Fruit fly (Drosophila melanogaster): ENCODE data around the gene sgl.

Gene sgl

dm6 chr3L:7013568-7014305 lies 49.2 kb upstream of the sgl start (continued):
- TF ChIP-seq Six4 (GFP tag; optimal IDR thresholded peaks at IDR 0.05) (no peak), CG30020 (tag; optimal IDR thresholded peaks at IDR 0.05) (no peak), gce (GFP tag; IDR thresholded peaks at IDR 0.05) (no peak), fd102C (GFP tag; optimal IDR thresholded peaks at IDR 0.05) (no peak), CG9437 (GFP tag; optimal IDR thresholded peaks at IDR 0.05) (no peak), Sin3A (optimal IDR thresholded peaks at IDR 0.05) (no peak), CG6683 (GFP tag; optimal IDR thresholded peaks at IDR 0.05) (no peak), chinmo (GFP tag; IDR thresholded peaks at IDR 0.05; ENCODE audit: partially characterized antibody) (0 out of 4 replicates have a peak, but pooled peaks have one; percentile 68), hb (GFP tag; IDR thresholded peaks at IDR 0.05; ENCODE audit: partially characterized antibody) (no peak), Poxn (GFP tag; IDR thresholded peaks at IDR 0.05) (no peak), CG15514 (GFP tag; optimal IDR thresholded peaks at IDR 0.05) (peak; percentile 11), CG6854 (GFP tag; optimal IDR thresholded peaks at IDR 0.05) (no peak), CG8388 (GFP tag; optimal IDR thresholded peaks at IDR 0.05) (no peak), jumu (GFP tag; optimal IDR thresholded peaks at IDR 0.05) (no peak), Nf-YB (GFP tag; optimal IDR thresholded peaks at IDR 0.05) (no peak), Hr51 (GFP tag; optimal IDR thresholded peaks at IDR 0.05) (peak in 1 of 2 experiments; percentile 60), CG8281 (tag; optimal IDR thresholded peaks at IDR 0.05) (no peak), CG18764 (GFP tag; optimal IDR thresholded peaks at IDR 0.05) (no peak), fd96Cb (tag; optimal IDR thresholded peaks at IDR 0.05) (no peak), CG17802 (tag; optimal IDR thresholded peaks at IDR 0.05) (no peak), CG9215 (GFP tag; IDR thresholded peaks at IDR 0.05) (no peak), vnd (GFP tag; IDR thresholded peaks at IDR 0.05; ENCODE audit: partially characterized antibody) (no peak), abd-A (tag; optimal IDR thresholded peaks at IDR 0.05) (peak; percentile 23), Sox102F (GFP tag; optimal IDR thresholded peaks at IDR 0.05) (peak; percentile 48), lab (GFP tag; optimal IDR thresholded peaks at IDR 0.05) (no peak), Bteb2 (GFP tag; optimal IDR thresholded peaks at IDR 0.05) (peak; percentile 20), Ets65A (GFP tag) (no peak), CG14710 (tag; optimal IDR thresholded peaks at IDR 0.05) (no peak), crp (GFP tag; optimal IDR thresholded peaks at IDR 0.05) (no peak), CG17361 (GFP tag; IDR thresholded peaks at IDR 0.05) (0 out of 3 replicates have a peak, but pooled peaks have one; percentile 32), Atf6 (GFP tag; IDR thresholded peaks at IDR 0.05) (peak; percentile 46; the same call in 1 of the 2 replicates), E2f2 (GFP tag; IDR thresholded peaks at IDR 0.05) (peak; percentile 37; the same call in 1 of the 2 replicates), CG12299 (tag; optimal IDR thresholded peaks at IDR 0.05) (no peak), cg (GFP tag; optimal IDR thresholded peaks at IDR 0.05) (no peak), CG7271 (tag; optimal IDR thresholded peaks at IDR 0.05) (no peak), sim (GFP tag; IDR thresholded peaks at IDR 0.05) (no peak), tll (GFP tag; optimal IDR thresholded peaks at IDR 0.05) (no peak), CG32772 (GFP tag; IDR thresholded peaks at IDR 0.05) (peak; percentile 38; the same call in 1 of the 2 replicates), pan (optimal IDR thresholded peaks at IDR 0.05) (no peak), pan (GFP tag; optimal IDR thresholded peaks at IDR 0.05 in 1 of 2, IDR thresholded peaks at IDR 0.05 in 1 of 2) (peak in 1 of 2 experiments; percentile 52), stc (GFP tag; IDR thresholded peaks at IDR 0.05) (no peak), peb (GFP tag; IDR thresholded peaks at IDR 0.05) (no peak), Gsc (GFP tag; IDR thresholded peaks at IDR 0.05) (no peak), CG6175 (GFP tag; IDR thresholded peaks at IDR 0.05) (peak; percentile 40; the same call in 1 of the 3 replicates), Camta (GFP tag; optimal IDR thresholded peaks at IDR 0.05) (no peak), Lim3 (GFP tag; IDR thresholded peaks at IDR 0.05) (no peak), ken (GFP tag; IDR thresholded peaks at IDR 0.05) (no peak), CG3995 (GFP tag; optimal IDR thresholded peaks at IDR 0.05) (no peak), Myb (GFP tag; optimal IDR thresholded peaks at IDR 0.05) (no peak)

All from whole organism, embryonic.